Worm (Caenorhabditis elegans) whole organism, mixed stage, embryonic: ENCODE data around the gene Y75B12A.2.

Experiments used
- nhr-28 ChIP-seq: fragments of 150-350 bp; optimal IDR thresholded peaks from 2 replicates; lab custom pipeline; 2014; ENCODE audit warnings: missing biosample characterization, missing genetic modification characterization
- nhr-76 ChIP-seq: sonication (generic microtip); optimal IDR thresholded peaks from 2 replicates; lab custom pipeline; 2017; ENCODE audit warnings: missing biosample characterization, missing genetic modification characterization
- sem-2 ChIP-seq: fragments of 200-800 bp; sonication (Bioruptor generic); optimal IDR thresholded peaks from 2 replicates; lab custom pipeline; 2018; ENCODE audit warnings: mild to moderate bottlenecking, missing genetic modification characterization, missing compliant biosample characterization

ce11 chrV:15147776-15148175 lies 38.4 kb downstream of the Y75B12A.2 start, which contains the start of gene T09F5.20:
- no peak for TF ChIP-seq nhr-76 (tag; lab: Kevin White, UChicago)
- no peak for TF ChIP-seq nhr-28 (tag; lab: Kevin White, UChicago)
- TF ChIP-seq sem-2 (GFP tag; lab: Kevin White, UChicago): no peak
